Worm (Caenorhabditis elegans) whole organism, midembryonic: ENCODE data around the gene bgnt-1.3.

Experiments
- T22C8.4 ChIP-seq: fragments of 200-800 bp; sonication (Bioruptor generic); IDR thresholded peaks from 2 replicates; pipeline ENCODE4 v1.3.6; 2022; ENCODE audit warnings: missing genetic modification characterization, missing compliant biosample characterization
- cog-1 ChIP-seq: sonication (generic microtip); optimal IDR thresholded peaks from 2 replicates; lab custom pipeline; 2016; ENCODE audit warnings: missing genetic modification characterization, missing compliant biosample characterization
- flt-1 ChIP-seq: fragments of 200-800 bp; sonication (Bioruptor generic); IDR thresholded peaks from 2 replicates; pipeline ENCODE4 v1.3.6; 2022; ENCODE audit warnings: missing genetic modification characterization, missing compliant biosample characterization
- klf-2 ChIP-seq: fragments of 200-800 bp; sonication (Bioruptor generic); conservative IDR thresholded peaks from 2 replicates; pipeline ENCODE4 v1.3.6; 2022; ENCODE audit warnings: missing genetic modification reagents, missing genetic modification characterization, missing compliant biosample characterization
- med-1 ChIP-seq: sonication (generic microtip); optimal IDR thresholded peaks from 2 replicates; lab custom pipeline; 2017; ENCODE audit warnings: missing genetic modification characterization, mild to moderate bottlenecking, missing compliant biosample characterization, antibody characterized with exemption, missing genetic modification reagents; ENCODE audit not compliant: insufficient read depth
- ref-1 ChIP-seq: fragments of 200-800 bp; sonication (Bioruptor generic); conservative IDR thresholded peaks from 2 replicates; pipeline ENCODE4 v1.3.6; 2022; ENCODE audit warnings: missing genetic modification reagents, missing genetic modification characterization, missing compliant biosample characterization
- tab-1 ChIP-seq: fragments of 200-800 bp; sonication (Bioruptor generic); IDR thresholded peaks from 2 replicates; pipeline ENCODE4 v1.3.6; 2022; ENCODE audit warnings: missing genetic modification characterization, missing compliant biosample characterization
- ztf-23 ChIP-seq: fragments of 200-800 bp; sonication (Bioruptor generic); IDR thresholded peaks from 2 replicates; pipeline ENCODE4 v1.3.6; 2022; ENCODE audit warnings: missing genetic modification reagents, missing genetic modification characterization, missing compliant biosample characterization
- ztf-29 ChIP-seq: fragments of 200-800 bp; sonication (Bioruptor generic); IDR thresholded peaks from 2 replicates; pipeline ENCODE4 v1.3.6; 2022; ENCODE audit warnings: missing genetic modification reagents, missing genetic modification characterization, missing compliant biosample characterization

- TF ChIP-seq ztf-29, result no peak
- no peak for TF ChIP-seq med-1 (GFP tag; lab: Kevin White, UChicago)
- TF ChIP-seq T22C8.4, result no peak
- no peak for TF ChIP-seq tab-1 (GFP tag; lab: Robert Waterston, UW)
- no peak for TF ChIP-seq flt-1 (GFP tag; lab: Robert Waterston, UW)
- no peak for TF ChIP-seq cog-1 (tag; lab: Kevin White, UChicago)
- no peak for TF ChIP-seq ztf-23 (GFP tag; lab: Robert Waterston, UW)
- no peak for TF ChIP-seq klf-2 (GFP tag; lab: Robert Waterston, UW)
- no peak for TF ChIP-seq ref-1 (GFP tag; lab: Robert Waterston, UW)
These were observed 30.7 kb downstream of the bgnt-1.3 start for ce11 chrV:16225524-16226116.
